Worm (Caenorhabditis elegans) whole organism, early embryonic: Measurements from ENCODE around the gene W08E12.5.

Experiments
- B0310.2 ChIP-seq: sonication (generic microtip); optimal IDR thresholded peaks from 2 replicates; lab custom pipeline; 2016; ENCODE audit warnings: mild to moderate bottlenecking, missing genetic modification characterization, missing compliant biosample characterization
- F13C5.2 ChIP-seq: sonication (generic microtip); optimal IDR thresholded peaks from 2 replicates; lab custom pipeline; 2017; ENCODE audit warnings: mild to moderate bottlenecking, missing genetic modification characterization, inconsistent platforms, missing compliant biosample characterization
- ama-1 ChIP-seq: fragments of 150-350 bp; optimal IDR thresholded peaks from 2 replicates; lab custom pipeline; 2014
- ceh-13 ChIP-seq: fragments of 200-800 bp; sonication (Bioruptor generic); optimal IDR thresholded peaks from 2 replicates; lab custom pipeline; 2018; ENCODE audit warnings: mild to moderate bottlenecking, missing genetic modification characterization, missing compliant biosample characterization
- ceh-36 ChIP-seq: sonication (generic microtip); optimal IDR thresholded peaks from 2 replicates; lab custom pipeline; 2016; ENCODE audit warnings: missing genetic modification characterization, inconsistent platforms, missing compliant biosample characterization
- flt-1 ChIP-seq: fragments of 200-800 bp; sonication (Bioruptor generic); IDR thresholded peaks from 2 replicates; pipeline ENCODE4 v1.3.6; 2022; ENCODE audit warnings: missing genetic modification characterization, missing compliant biosample characterization
- hmbx-1 ChIP-seq: sonication (generic microtip); optimal IDR thresholded peaks from 2 replicates; lab custom pipeline; 2016; ENCODE audit warnings: mild to moderate bottlenecking, missing genetic modification characterization, missing compliant biosample characterization
- hmg-4 ChIP-seq: fragments of 200-800 bp; sonication (Bioruptor generic); optimal IDR thresholded peaks from 2 replicates; lab custom pipeline; 2018; ENCODE audit warnings: mild to moderate bottlenecking, missing genetic modification characterization, missing compliant biosample characterization
- pes-1 ChIP-seq: fragments of 200-800 bp; sonication (Bioruptor generic); IDR thresholded peaks from 2 replicates; pipeline ENCODE4 v1.3.6; 2022; ENCODE audit warnings: missing genetic modification reagents, missing genetic modification characterization, missing compliant biosample characterization
- scrt-1 ChIP-seq: fragments of 200-800 bp; sonication (Bioruptor generic); IDR thresholded peaks from 2 replicates; pipeline ENCODE4 v1.3.6; 2022; ENCODE audit warnings: missing genetic modification characterization, missing compliant biosample characterization

DNA sequence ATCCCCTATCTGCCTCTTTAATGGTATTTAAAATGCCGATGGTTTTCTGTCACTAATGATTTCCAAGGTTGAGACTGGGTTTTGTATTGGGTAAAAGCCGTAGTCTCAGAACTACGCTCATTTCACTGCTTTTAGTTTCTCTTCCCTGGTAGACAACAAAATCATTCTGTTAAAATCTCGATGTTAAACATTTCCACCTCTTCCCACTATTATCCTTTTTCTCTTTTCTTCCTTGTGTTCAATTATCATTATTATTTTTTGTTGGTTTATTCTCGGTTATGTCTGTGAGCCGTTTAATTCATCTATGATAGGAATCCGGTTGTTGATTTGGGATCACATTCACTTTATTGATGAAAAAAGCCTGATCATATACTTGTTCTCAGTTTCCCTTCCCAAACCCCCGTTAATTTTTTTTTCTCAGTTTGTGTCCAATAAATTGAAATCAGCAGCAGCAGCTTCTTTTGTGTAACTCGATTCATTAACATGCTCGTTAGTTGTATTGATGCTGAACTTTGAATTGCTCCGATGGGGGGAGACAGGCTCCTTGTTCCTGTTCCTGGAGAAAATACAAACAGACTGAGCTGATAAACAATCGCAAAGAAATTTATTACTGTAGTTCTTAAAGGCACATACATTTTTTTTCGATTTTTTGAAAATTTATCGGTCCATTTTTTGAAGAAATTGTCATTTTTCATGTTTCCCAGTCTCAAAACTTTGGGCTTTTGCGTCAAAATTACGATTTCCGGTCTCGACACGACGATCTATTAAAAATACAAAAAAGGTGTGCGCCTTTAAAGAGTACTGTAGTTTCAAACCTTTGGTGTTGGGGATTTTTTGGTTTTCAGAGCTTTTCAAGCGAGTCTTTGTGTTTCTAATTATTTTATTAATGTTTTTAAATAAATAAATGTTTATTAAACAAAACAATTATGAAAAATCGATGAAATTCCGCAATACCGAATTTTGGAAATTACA lies 3.7 kb upstream of the W08E12.5 start:
- TF ChIP-seq B0310.2 (tag; lab: Kevin White, UChicago): no peak
- no peak for TF ChIP-seq ama-1
- TF ChIP-seq hmg-4: no peak
- no peak for TF ChIP-seq ceh-13
- no peak for TF ChIP-seq F13C5.2 (tag; lab: Kevin White, UChicago)
- TF ChIP-seq ceh-36 (tag; lab: Kevin White, UChicago): no peak
- no peak for TF ChIP-seq scrt-1 (GFP tag; lab: Robert Waterston, UW)
- TF ChIP-seq flt-1 (GFP tag; lab: Robert Waterston, UW): no peak
- TF ChIP-seq hmbx-1 (tag; lab: Kevin White, UChicago): no peak
- TF ChIP-seq pes-1 (GFP tag; lab: Robert Waterston, UW): no peak
